Worm (Caenorhabditis elegans) whole organism, L4 larva: ENCODE measurements around the gene sqv-3.
A peak's percentile ranks its signal among the peaks of the same experiment; 100 is the strongest.

ENCODE experiments used
- D1046.2 ChIP-seq: fragments of 200-800 bp; sonication (Bioruptor generic); IDR thresholded peaks from 2 replicates; pipeline ENCODE4 v1.3.6; 2022; ENCODE audit warnings: missing genetic modification characterization, missing compliant biosample characterization
- F37D6.2 ChIP-seq: sonication (generic microtip); optimal IDR thresholded peaks from 2 replicates; lab custom pipeline; 2016; ENCODE audit warnings: mild to moderate bottlenecking, missing genetic modification characterization, missing compliant biosample characterization
- T26A8.4 ChIP-seq: fragments of 200-800 bp; sonication (Bioruptor generic); IDR thresholded peaks from 2 replicates; pipeline ENCODE4 v1.3.6; 2022; ENCODE audit warnings: missing genetic modification characterization, missing compliant biosample characterization
- Y5F2A.4 ChIP-seq: fragments of 200-800 bp; sonication (Bioruptor generic); optimal IDR thresholded peaks from 2 replicates; lab custom pipeline; 2018; ENCODE audit warnings: mild to moderate bottlenecking, missing genetic modification characterization, missing compliant biosample characterization
- aha-1 ChIP-seq: fragments of 150-350 bp; peaks from one replicate; lab custom pipeline; 2014; ENCODE audit warnings: missing biosample characterization, missing genetic modification characterization
- ama-1 ChIP-seq: fragments of 150-350 bp; optimal IDR thresholded peaks from 2 replicates; lab custom pipeline; 2014; ENCODE audit warnings: inconsistent platforms, mixed read lengths
- ceh-20 ChIP-seq: fragments of 200-800 bp; sonication (Bioruptor generic); IDR thresholded peaks from 2 replicates; pipeline ENCODE4 v1.3.6; 2022; ENCODE audit warnings: missing genetic modification reagents, missing genetic modification characterization, missing compliant biosample characterization
- daf-16 ChIP-seq, 3 experiments: sonication (generic microtip); optimal IDR thresholded peaks; 2 replicates each; lab custom pipeline; 2016 to 2017; ENCODE audit warnings: missing genetic modification characterization in 3 of 3, missing genetic modification reagents in 3 of 3, mild to moderate bottlenecking in 2 of 3, missing compliant biosample characterization in 2 of 3, missing biosample characterization in 1 of 3, moderate library complexity in 1 of 3
- daf-19 ChIP-seq: fragments of 200-800 bp; sonication (Bioruptor generic); conservative IDR thresholded peaks from 2 replicates; pipeline ENCODE4 v1.3.6; 2022; ENCODE audit warnings: missing genetic modification characterization, missing compliant biosample characterization
- dmd-6 ChIP-seq: fragments of 200-800 bp; sonication (Bioruptor generic); IDR thresholded peaks from 2 replicates; pipeline ENCODE4 v1.3.6; 2022; ENCODE audit warnings: missing genetic modification reagents, missing genetic modification characterization, missing compliant biosample characterization
- dpl-1 ChIP-seq: fragments of 150-350 bp; optimal IDR thresholded peaks from 2 replicates; lab custom pipeline; 2014; ENCODE audit warnings: missing biosample characterization, missing genetic modification reagents, missing genetic modification characterization
- dve-1 ChIP-seq: sonication (generic microtip); optimal IDR thresholded peaks from 2 replicates; lab custom pipeline; 2017; ENCODE audit warnings: antibody characterized with exemption, mild to moderate bottlenecking, missing genetic modification characterization, missing compliant biosample characterization; ENCODE audit not compliant: insufficient read depth
- hlh-11 ChIP-seq: fragments of 200-800 bp; sonication (Bioruptor generic); optimal IDR thresholded peaks from 2 replicates; lab custom pipeline; 2018; ENCODE audit warnings: mild to moderate bottlenecking, missing genetic modification characterization, missing compliant biosample characterization
- hlh-30 ChIP-seq: sonication (generic microtip); optimal IDR thresholded peaks from 2 replicates; lab custom pipeline; 2017; ENCODE audit warnings: antibody characterized with exemption, mild to moderate bottlenecking, missing genetic modification characterization, missing compliant biosample characterization; ENCODE audit not compliant: insufficient read depth
- jun-1 ChIP-seq: fragments of 150-350 bp; optimal IDR thresholded peaks from 2 replicates; lab custom pipeline; 2014; ENCODE audit warnings: missing biosample characterization, missing genetic modification reagents, missing genetic modification characterization
- lin-13 ChIP-seq: fragments of 150-350 bp; optimal IDR thresholded peaks from 2 replicates; lab custom pipeline; 2014; ENCODE audit warnings: missing biosample characterization, missing genetic modification reagents, missing genetic modification characterization
- lin-29 ChIP-seq: fragments of 200-800 bp; sonication (Bioruptor generic); IDR thresholded peaks from 2 replicates; pipeline ENCODE4 v1.3.6; 2022; ENCODE audit warnings: missing genetic modification reagents, missing genetic modification characterization, missing compliant biosample characterization
- lin-38 ChIP-seq: fragments of 200-800 bp; sonication (Bioruptor generic); IDR thresholded peaks from 2 replicates; pipeline ENCODE4 v1.3.6; 2022; ENCODE audit warnings: missing genetic modification reagents, missing genetic modification characterization, missing compliant biosample characterization
- lin-39 ChIP-seq: fragments of 150-350 bp; optimal IDR thresholded peaks from 2 replicates; lab custom pipeline; 2014; ENCODE audit warnings: missing biosample characterization, missing genetic modification reagents, missing genetic modification characterization
- lsy-2 ChIP-seq, 2 experiments: fragments of 150-350 bp in 1 of 2; sonication (generic microtip) in 1 of 2; optimal IDR thresholded peaks; 2 replicates each; lab custom pipeline; 2014 to 2017; ENCODE audit warnings: missing biosample characterization in 2 of 2, missing genetic modification characterization in 2 of 2
- mdl-1 ChIP-seq, 2 experiments: fragments of 150-350 bp in 1 of 2; sonication (generic microtip) in 1 of 2; optimal IDR thresholded peaks; 2 replicates each; lab custom pipeline; 2014 to 2017; ENCODE audit warnings: missing biosample characterization in 2 of 2, missing genetic modification characterization in 2 of 2
- mep-1 ChIP-seq: fragments of 150-350 bp; sonication (generic microtip); optimal IDR thresholded peaks from 3 replicates; lab custom pipeline; 2014; ENCODE audit warnings: missing biosample characterization, missing genetic modification characterization
- mes-2 ChIP-seq: sonication (generic microtip); optimal IDR thresholded peaks from 2 replicates; lab custom pipeline; 2016; ENCODE audit warnings: missing genotype, mild to moderate bottlenecking, missing genetic modification characterization, missing compliant biosample characterization; ENCODE audit not compliant: poor library complexity, severe bottlenecking
- mxl-3 ChIP-seq: fragments of 200-800 bp; sonication (Bioruptor generic); optimal IDR thresholded peaks from 2 replicates; lab custom pipeline; 2018; ENCODE audit warnings: mild to moderate bottlenecking, missing genetic modification characterization, missing compliant biosample characterization
- nhr-28 ChIP-seq: fragments of 150-350 bp; optimal IDR thresholded peaks from 2 replicates; lab custom pipeline; 2014; ENCODE audit warnings: missing biosample characterization, missing genetic modification characterization
- nhr-48 ChIP-seq: sonication (generic microtip); optimal IDR thresholded peaks from 2 replicates; lab custom pipeline; 2016; ENCODE audit warnings: mild to moderate bottlenecking, missing genetic modification characterization, missing compliant biosample characterization
- nhr-6 ChIP-seq: fragments of 150-350 bp; optimal IDR thresholded peaks from 2 replicates; lab custom pipeline; 2014; ENCODE audit warnings: missing biosample characterization, missing genetic modification characterization
- nhr-76 ChIP-seq: fragments of 150-350 bp; optimal IDR thresholded peaks from 2 replicates; lab custom pipeline; 2014; ENCODE audit warnings: missing biosample characterization, missing genetic modification characterization
- nhr-77 ChIP-seq: fragments of 150-350 bp; optimal IDR thresholded peaks from 2 replicates; lab custom pipeline; 2014; ENCODE audit warnings: missing biosample characterization, missing genetic modification characterization
- php-3 ChIP-seq: fragments of 200-800 bp; sonication (Bioruptor generic); IDR thresholded peaks from 2 replicates; pipeline ENCODE4 v1.3.6; 2022; ENCODE audit warnings: missing genetic modification reagents, missing genetic modification characterization, missing compliant biosample characterization
- saeg-2 ChIP-seq: fragments of 200-800 bp; sonication (Bioruptor generic); IDR thresholded peaks from 2 replicates; pipeline ENCODE4 v1.3.6; 2022; ENCODE audit warnings: missing genetic modification reagents, missing genetic modification characterization, missing compliant biosample characterization
- set-16 ChIP-seq: fragments of 200-800 bp; sonication (Bioruptor generic); IDR thresholded peaks from 2 replicates; pipeline ENCODE4 v1.3.6; 2022; ENCODE audit warnings: missing genetic modification reagents, missing genetic modification characterization, missing compliant biosample characterization
- tag-97 ChIP-seq: fragments of 200-800 bp; sonication (Bioruptor generic); IDR thresholded peaks from 2 replicates; pipeline ENCODE4 v1.3.6; 2022; ENCODE audit warnings: missing genetic modification characterization, missing compliant biosample characterization
- tra-1 ChIP-seq: fragments of 200-800 bp; sonication (Bioruptor generic); IDR thresholded peaks from 2 replicates; pipeline ENCODE4 v1.3.6; 2022; ENCODE audit warnings: missing genetic modification reagents, missing genetic modification characterization, missing compliant biosample characterization
- unc-62 ChIP-seq, 3 experiments: fragments of 150-350 bp in 1 of 3; sonication (generic microtip); optimal IDR thresholded peaks in 2 of 3; peaks in 1 of 3; 1 replicate in 1 of 3; 2 replicates in 2 of 3; lab custom pipeline; 2014 to 2017; ENCODE audit warnings: missing biosample characterization in 3 of 3, missing genetic modification characterization in 3 of 3, missing genetic modification reagents in 3 of 3, missing genotype in 1 of 3
- zag-1 ChIP-seq: fragments of 150-350 bp; optimal IDR thresholded peaks from 2 replicates; lab custom pipeline; 2014; ENCODE audit warnings: missing biosample characterization, missing genetic modification characterization
- zip-2 ChIP-seq: fragments of 150-350 bp; optimal IDR thresholded peaks from 2 replicates; lab custom pipeline; 2014; ENCODE audit warnings: missing biosample characterization, missing genetic modification characterization
- ztf-7 ChIP-seq: fragments of 150-350 bp; optimal IDR thresholded peaks from 2 replicates; lab custom pipeline; 2014; ENCODE audit warnings: missing biosample characterization, missing genetic modification characterization

sqv-3 gene

ce11 chrIII:9807560-9808046 lies 27.4 kb upstream of the sqv-3 start:
- no peak for TF ChIP-seq lin-29 (GFP tag; lab: Robert Waterston, UW)
- no peak for TF ChIP-seq jun-1
- peak; percentile 81 for TF ChIP-seq aha-1
- TF ChIP-seq dmd-6 (GFP tag; lab: Robert Waterston, UW), result peak; percentile 37; the same call in 1 of the 2 replicates
- peak; percentile 45 for TF ChIP-seq nhr-77 (tag; lab: Kevin White, UChicago)
- TF ChIP-seq saeg-2 (GFP tag; lab: Robert Waterston, UW), result no peak
- no peak for TF ChIP-seq F37D6.2 (tag; lab: Kevin White, UChicago)
- no peak for TF ChIP-seq unc-62 (GFP tag; optimal IDR thresholded peaks at IDR 0.05 in 1 of 2; lab: Kevin White, UChicago)
- no peak for TF ChIP-seq unc-62 (tag; optimal IDR thresholded peaks at IDR 0.05; lab: Kevin White, UChicago)
- TF ChIP-seq php-3 (GFP tag; lab: Robert Waterston, UW), result peak; percentile 94
- TF ChIP-seq dpl-1 (GFP tag; lab: Kevin White, UChicago), result peak; percentile 34
- peak; percentile 61 for TF ChIP-seq dve-1
- peak; percentile 23 to 79 for TF ChIP-seq mdl-1 (tag; optimal IDR thresholded peaks at IDR 0.05; lab: Kevin White, UChicago)
- peak; percentile 86 for TF ChIP-seq nhr-48 (tag; lab: Kevin White, UChicago)
- peak; percentile 30; the same call in 1 of the 2 replicates for TF ChIP-seq lin-38 (GFP tag; lab: Robert Waterston, UW)
- TF ChIP-seq hlh-11 (tag; lab: Kevin White, UChicago), result peak; percentile 81
- no peak for TF ChIP-seq lin-39
- TF ChIP-seq set-16, result no peak
- TF ChIP-seq nhr-28 (tag; lab: Kevin White, UChicago), result peak; percentile 75
- TF ChIP-seq zip-2 (tag; lab: Kevin White, UChicago), result peak; percentile 5
- TF ChIP-seq ztf-7 (tag; lab: Kevin White, UChicago), result no peak
- 0 out of 2 replicates have a peak, but pooled peaks have one; percentile 15 for TF ChIP-seq T26A8.4 (GFP tag; lab: Robert Waterston, UW)
- TF ChIP-seq mep-1 (tag; lab: Kevin White, UChicago), result peak; percentile 63
- TF ChIP-seq tag-97 (GFP tag; lab: Robert Waterston, UW), result no peak
- TF ChIP-seq mxl-3 (GFP tag; lab: Kevin White, UChicago), result peak; percentile 79
- TF ChIP-seq nhr-76 (tag; lab: Kevin White, UChicago), result no peak
- no peak for TF ChIP-seq daf-19 (GFP tag; lab: Robert Waterston, UW)
- TF ChIP-seq tra-1 (GFP tag; lab: Robert Waterston, UW), result 0 out of 2 replicates have a peak, but pooled peaks have one; percentile 6
- TF ChIP-seq Y5F2A.4 (GFP tag; lab: Kevin White, UChicago), result no peak
- TF ChIP-seq lin-13 (GFP tag; lab: Kevin White, UChicago), result peak; percentile 8
- peak; percentile 72 for TF ChIP-seq ceh-20 (GFP tag; lab: Robert Waterston, UW)
- TF ChIP-seq mes-2, result no peak
- no peak for TF ChIP-seq zag-1 (tag; lab: Kevin White, UChicago)
- TF ChIP-seq daf-16 (GFP tag; optimal IDR thresholded peaks at IDR 0.05; lab: Kevin White, UChicago), result no peak
- peak; percentile 13 for TF ChIP-seq daf-16 (tag; optimal IDR thresholded peaks at IDR 0.05; lab: Kevin White, UChicago)
- peak; percentile 64 for TF ChIP-seq ama-1
- peak; percentile 2 to 25 for TF ChIP-seq lsy-2 (tag; optimal IDR thresholded peaks at IDR 0.05; lab: Kevin White, UChicago)
- TF ChIP-seq nhr-6 (tag; lab: Kevin White, UChicago), result peak; percentile 38
- peak; percentile 87 for TF ChIP-seq hlh-30 (tag; lab: Kevin White, UChicago)

ce11 chrIII:9806968-9807559 lies 26.9 kb upstream of the sqv-3 start, which contains the start of gene ZK632.4:
Gene ZK632.4, minus strand, starts transcription at chrIII:9807454.
- TF ChIP-seq daf-19 (GFP tag; lab: Robert Waterston, UW) (no peak), tra-1 (GFP tag; lab: Robert Waterston, UW) (peak; percentile 34; the same call in 1 of the 2 replicates), unc-62 (GFP tag; optimal IDR thresholded peaks at IDR 0.05 in 1 of 2; lab: Kevin White, UChicago) (peak in 1 of 2 experiments; percentile 92), unc-62 (tag; optimal IDR thresholded peaks at IDR 0.05; lab: Kevin White, UChicago) (no peak), D1046.2 (GFP tag; lab: Robert Waterston, UW) (no peak)
